Fruit fly (Drosophila melanogaster) whole organism, wandering third instar larva: ENCODE measurements around the gene CenG1A.

ENCODE experiments used
- Abd-B ChIP-seq: fragments of >200 bp; optimal IDR thresholded peaks from 2 replicates; lab custom pipeline; 2017; ENCODE audit warnings: missing biosample characterization, missing genetic modification characterization
- CG32264 ChIP-seq: fragments of 200-800 bp; sonication (Bioruptor generic); optimal IDR thresholded peaks from 2 replicates; lab custom pipeline; 2016; ENCODE audit warnings: missing biosample characterization, missing genetic modification characterization
- CG9705 ChIP-seq: fragments of 200-800 bp; sonication (Bioruptor generic); optimal IDR thresholded peaks from 2 replicates; lab custom pipeline; 2018; ENCODE audit warnings: missing biosample characterization, mild to moderate bottlenecking, missing genetic modification characterization
- CrebA ChIP-seq: fragments of 200-800 bp; sonication (Bioruptor generic); optimal IDR thresholded peaks from 2 replicates; lab custom pipeline; 2016; ENCODE audit warnings: missing biosample characterization, mild to moderate bottlenecking, missing genetic modification characterization, borderline replicate concordance
- Dfd ChIP-seq: fragments of >200 bp; optimal IDR thresholded peaks from 2 replicates; lab custom pipeline; 2017; ENCODE audit warnings: missing biosample characterization, missing genetic modification characterization
- Dif ChIP-seq: fragments of 200-275, 200-300 bp; sonication (Bioruptor generic); optimal IDR thresholded peaks from 2 replicates; lab custom pipeline; 2018; ENCODE audit warnings: missing biosample characterization, missing genetic modification characterization; ENCODE audit not compliant: partially characterized antibody
- GATAd ChIP-seq: sonication (Bioruptor generic); optimal IDR thresholded peaks from 2 replicates; lab custom pipeline; 2016; ENCODE audit warnings: missing biosample characterization, missing genetic modification characterization
- Hr78 ChIP-seq: fragments of >200 bp; optimal IDR thresholded peaks from 2 replicates; lab custom pipeline; 2017; ENCODE audit warnings: missing biosample characterization, missing genetic modification characterization
- Hr83 ChIP-seq: fragments of 200-300 bp; sonication (Bioruptor generic); optimal IDR thresholded peaks from 2 replicates; lab custom pipeline; 2016; ENCODE audit warnings: missing biosample characterization, mild to moderate bottlenecking, missing genetic modification characterization, moderate library complexity; ENCODE audit not compliant: poor library complexity, severe bottlenecking
- Jra ChIP-seq: sonication (Bioruptor generic); optimal IDR thresholded peaks from 2 replicates; lab custom pipeline; 2016; ENCODE audit warnings: missing biosample characterization, missing genetic modification characterization
- Mio ChIP-seq: sonication (Bioruptor generic); optimal IDR thresholded peaks from 2 replicates; lab custom pipeline; 2016; ENCODE audit warnings: missing biosample characterization, missing genetic modification characterization
- N ChIP-seq: fragments of >200 bp; optimal IDR thresholded peaks from 2 replicates; lab custom pipeline; 2018; ENCODE audit warnings: missing biosample characterization, missing external identifiers, missing genetic modification characterization
- OdsH ChIP-seq: fragments of 200-800 bp; sonication (Bioruptor generic); optimal IDR thresholded peaks from 2 replicates; lab custom pipeline; 2016; ENCODE audit warnings: missing biosample characterization, mild to moderate bottlenecking, missing genetic modification characterization
- Rel ChIP-seq, 2 experiments: fragments of 200-800 bp; sonication (Bioruptor generic) in 1 of 2; optimal IDR thresholded peaks; 2 replicates in 1 of 2; 3 replicates in 1 of 2; lab custom pipeline; 2016 to 2019; ENCODE audit warnings: mild to moderate bottlenecking in 2 of 2, missing biosample characterization in 2 of 2, missing genetic modification characterization in 2 of 2, moderate library complexity in 1 of 2
- Vsx2 ChIP-seq: fragments of 200-300, 225-300 bp; sonication (Bioruptor generic); optimal IDR thresholded peaks from 2 replicates; lab custom pipeline; 2018; ENCODE audit warnings: missing biosample characterization, missing genetic modification characterization; ENCODE audit not compliant: partially characterized antibody
- br ChIP-seq: fragments of 200-800 bp; sonication (Bioruptor generic); optimal IDR thresholded peaks from 2 replicates; lab custom pipeline; 2016; ENCODE audit warnings: missing biosample characterization, missing genetic modification characterization
- brk ChIP-seq: fragments of 200-800 bp; sonication (Bioruptor generic); optimal IDR thresholded peaks from 2 replicates; lab custom pipeline; 2016; ENCODE audit warnings: missing biosample characterization, mild to moderate bottlenecking, missing genetic modification characterization
- dl ChIP-seq, 2 experiments: fragments of 175-275, 200-275 bp in 1 of 2; fragments of 200-275 bp in 1 of 2; sonication (Bioruptor generic); optimal IDR thresholded peaks; lab custom pipeline; 2018; ENCODE audit warnings: mild to moderate bottlenecking in 2 of 2, missing biosample characterization in 2 of 2, missing genetic modification characterization in 2 of 2, moderate library complexity in 2 of 2; ENCODE audit not compliant: partially characterized antibody in 2 of 2, insufficient read depth in 1 of 2
- dmrt93B ChIP-seq: fragments of 200-800 bp; sonication (Bioruptor generic); optimal IDR thresholded peaks from 2 replicates; lab custom pipeline; 2018; ENCODE audit warnings: missing biosample characterization, mild to moderate bottlenecking, missing genetic modification characterization
- dsf ChIP-seq: sonication (Bioruptor generic); optimal IDR thresholded peaks from 2 replicates; lab custom pipeline; 2016; ENCODE audit warnings: missing biosample characterization, missing genetic modification characterization, borderline replicate concordance
- foxo ChIP-seq, 2 experiments: fragments of 200-800 bp; sonication (Bioruptor generic); optimal IDR thresholded peaks; 2 replicates in 1 of 2; 3 replicates in 1 of 2; lab custom pipeline; 2016 to 2017; ENCODE audit warnings: missing biosample characterization in 2 of 2, missing genetic modification characterization in 2 of 2
- h ChIP-seq: fragments of 200-800 bp; sonication (Bioruptor generic); optimal IDR thresholded peaks from 3 replicates; lab custom pipeline; 2016; ENCODE audit warnings: missing biosample characterization, mild to moderate bottlenecking, missing genetic modification characterization
- lola ChIP-seq: fragments of >200 bp; optimal IDR thresholded peaks from 2 replicates; lab custom pipeline; 2017; ENCODE audit warnings: missing biosample characterization, missing genetic modification characterization
- pan ChIP-seq: fragments of >200 bp; optimal IDR thresholded peaks from 2 replicates; lab custom pipeline; 2017
- rgr ChIP-seq: fragments of 200-800 bp; sonication (Bioruptor generic); optimal IDR thresholded peaks from 3 replicates; lab custom pipeline; 2016; ENCODE audit warnings: missing biosample characterization, mild to moderate bottlenecking, missing genetic modification characterization
- sage ChIP-seq: fragments of 200-800 bp; sonication (Bioruptor generic); optimal IDR thresholded peaks from 2 replicates; lab custom pipeline; 2016; ENCODE audit warnings: missing biosample characterization, mild to moderate bottlenecking, missing genetic modification characterization
- tai ChIP-seq: sonication (Bioruptor generic); optimal IDR thresholded peaks from 2 replicates; lab custom pipeline; 2016; ENCODE audit warnings: missing biosample characterization, missing genetic modification characterization
- usp ChIP-seq: fragments of >200 bp; optimal IDR thresholded peaks from 2 replicates; lab custom pipeline; 2017; ENCODE audit warnings: missing biosample characterization, missing genetic modification characterization

The CenG1A gene

DNA sequence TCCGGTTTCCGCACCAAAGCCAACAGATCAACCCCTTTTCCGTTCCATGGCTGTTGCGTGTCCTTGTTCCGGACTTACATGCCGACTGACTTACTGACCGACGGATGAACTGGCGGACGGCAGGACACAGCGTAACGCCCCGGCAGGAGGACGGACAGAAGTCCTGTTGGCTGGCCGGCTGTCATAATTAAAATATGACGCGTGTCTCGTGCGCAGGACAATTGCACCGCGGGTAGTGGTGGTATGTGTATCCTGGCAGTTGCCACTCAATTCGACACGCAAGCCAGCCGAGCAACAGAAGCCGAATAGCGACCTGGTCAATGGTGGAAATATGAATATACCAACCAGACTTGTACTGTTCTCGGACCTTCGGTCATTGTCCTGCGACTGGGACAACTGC, 34.0 kb downstream of the CenG1A start:
- TF ChIP-seq brk (GFP tag; lab: Kevin White, UChicago), result no peak
- no peak for TF ChIP-seq Vsx2 (GFP tag; lab: Kevin White, UChicago)
- TF ChIP-seq Dfd, result no peak
- no peak for TF ChIP-seq Dif
- no peak for TF ChIP-seq Jra
- TF ChIP-seq, all 38 proteins: peak for 0

DNA sequence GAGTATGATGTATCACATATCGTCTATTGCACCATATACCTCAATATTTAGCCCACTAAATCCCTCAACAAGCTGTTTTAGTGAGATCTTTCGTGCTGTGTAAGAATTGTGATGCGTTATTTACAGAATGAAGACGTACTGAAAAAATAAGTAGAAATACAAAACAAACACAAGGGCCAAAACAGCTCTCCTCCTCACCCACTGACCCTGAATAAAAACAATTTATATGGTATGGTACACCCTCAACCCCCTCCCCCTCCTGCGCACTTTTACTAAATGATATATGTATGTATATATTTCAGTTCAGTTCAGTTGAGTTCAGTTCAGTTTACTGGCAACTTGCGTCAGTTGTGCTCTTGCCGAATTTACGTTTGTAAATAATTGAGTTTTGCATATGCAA, 37.8 kb downstream of the CenG1A start:
- TF ChIP-seq Hr78 (GFP tag; lab: Kevin White, UChicago) (no peak), h (GFP tag; lab: Kevin White, UChicago) (no peak), usp (GFP tag; lab: Kevin White, UChicago) (no peak), Vsx2 (GFP tag; lab: Kevin White, UChicago) (no peak), tai (GFP tag; lab: Kevin White, UChicago) (no peak), foxo (GFP tag; optimal IDR thresholded peaks at IDR 0.05; lab: Kevin White, UChicago) (no peak), Abd-B (no peak), CG9705 (GFP tag; lab: Kevin White, UChicago) (no peak), pan (lab: Kevin White, UChicago) (no peak), Mio (GFP tag; lab: Kevin White, UChicago) (no peak), Hr83 (GFP tag; lab: Kevin White, UChicago) (no peak), rgr (no peak), dmrt93B (GFP tag; lab: Kevin White, UChicago) (no peak), dl (GFP tag; optimal IDR thresholded peaks at IDR 0.05; lab: Kevin White, UChicago; ENCODE audit: insufficient read depth in 1 of 2, partially characterized antibody in 2 of 2) (no peak)

dm6 chr2L:13876698-13877097, 41.3 kb downstream of the CenG1A start:
- TF ChIP-seq Rel (GFP tag; optimal IDR thresholded peaks at IDR 0.05; lab: Kevin White, UChicago) (no peak), Rel (tag; optimal IDR thresholded peaks at IDR 0.05; lab: Kevin White, UChicago) (no peak), rgr (no peak), GATAd (GFP tag; lab: Kevin White, UChicago) (no peak), CG32264 (no peak), OdsH (GFP tag; lab: Kevin White, UChicago) (no peak), CrebA (GFP tag; lab: Kevin White, UChicago) (no peak), N (GFP tag; lab: Kevin White, UChicago) (no peak), usp (GFP tag; lab: Kevin White, UChicago) (no peak), tai (GFP tag; lab: Kevin White, UChicago) (no peak), h (GFP tag; lab: Kevin White, UChicago) (no peak)
- TF ChIP-seq, all 38 proteins: peak for 0

DNA sequence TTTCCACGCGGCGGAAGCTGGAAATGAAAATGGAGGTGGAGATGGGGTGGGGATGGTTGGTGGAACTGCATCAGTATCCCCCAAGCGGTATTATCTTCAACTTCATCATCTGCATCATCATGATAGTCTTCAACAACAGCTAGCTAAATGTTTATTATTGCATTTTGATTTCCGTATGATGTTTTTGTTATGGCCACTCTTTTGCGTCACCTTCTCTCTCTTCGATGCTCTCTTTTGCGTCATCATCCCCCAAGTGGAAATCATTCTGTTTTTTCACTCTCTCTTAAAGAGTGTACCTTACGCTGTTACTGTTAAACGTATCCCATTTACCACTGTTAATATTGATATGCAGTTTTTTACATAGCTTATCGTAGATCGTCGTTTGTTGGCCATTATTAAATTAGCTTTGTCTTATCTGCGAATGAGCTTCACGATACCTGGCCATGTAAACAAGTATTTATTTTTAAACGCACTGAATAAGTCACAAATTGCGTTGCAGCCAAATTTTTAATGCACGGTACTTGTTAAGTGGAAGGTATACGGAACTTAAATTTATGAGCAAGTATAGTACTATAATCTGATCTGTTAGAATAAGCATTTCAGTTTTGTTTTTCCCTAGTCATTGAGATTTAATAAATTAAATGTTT, 42.7 kb downstream of the CenG1A start:
- TF ChIP-seq CG9705 (GFP tag; lab: Kevin White, UChicago) (no peak), brk (GFP tag; lab: Kevin White, UChicago) (peak; percentile 55), Vsx2 (GFP tag; lab: Kevin White, UChicago) (peak; percentile 59), sage (GFP tag; lab: Kevin White, UChicago) (peak; percentile 21), usp (GFP tag; lab: Kevin White, UChicago) (no peak)

dm6 chr2L:13878801-13879200, 43.4 kb downstream of the CenG1A start:
- TF ChIP-seq br (GFP tag; lab: Kevin White, UChicago) (peak; percentile 14), tai (GFP tag; lab: Kevin White, UChicago) (peak; percentile 22), dsf (GFP tag; lab: Kevin White, UChicago) (no peak), Hr83 (GFP tag; lab: Kevin White, UChicago) (peak; percentile 80), lola (no peak), Rel (GFP tag; optimal IDR thresholded peaks at IDR 0.05; lab: Kevin White, UChicago) (no peak), Rel (tag; optimal IDR thresholded peaks at IDR 0.05; lab: Kevin White, UChicago) (peak; percentile 19), rgr (peak; percentile 3), dmrt93B (GFP tag; lab: Kevin White, UChicago) (no peak), N (GFP tag; lab: Kevin White, UChicago) (no peak), h (GFP tag; lab: Kevin White, UChicago) (peak; percentile 62), Dif (peak; percentile 34)
